Fruit fly (Drosophila melanogaster) whole organism, prepupa: ENCODE data around the gene Snx1.
A peak's percentile ranks its signal among the peaks of the same experiment; 100 is the strongest.

Experiments used
- Blimp-1 ChIP-seq: fragments of 200-800 bp; sonication (Bioruptor generic); optimal IDR thresholded peaks from 3 replicates; lab custom pipeline; 2017; ENCODE audit warnings: missing biosample characterization, missing genetic modification characterization, mild to moderate bottlenecking, moderate library complexity, missing genetic modification reagents
- CG10631 ChIP-seq: fragments of 200-800 bp; sonication (Bioruptor generic); optimal IDR thresholded peaks from 2 replicates; lab custom pipeline; 2016; ENCODE audit warnings: missing biosample characterization, missing genetic modification characterization
- CG10669 ChIP-seq: fragments of 200-800 bp; sonication (Bioruptor generic); optimal IDR thresholded peaks from 3 replicates; lab custom pipeline; 2018; ENCODE audit warnings: missing biosample characterization, mild to moderate bottlenecking, missing genetic modification characterization, moderate library complexity
- CG11294 ChIP-seq: fragments of 200-800 bp; sonication (Bioruptor generic); IDR thresholded peaks from 2 replicates; pipeline ENCODE4 v1.3.6; 2022; ENCODE audit warnings: missing biosample characterization, missing genetic modification characterization
- CG11762 ChIP-seq: fragments of 200-800 bp; sonication (Bioruptor generic); optimal IDR thresholded peaks from 3 replicates; lab custom pipeline; 2016; ENCODE audit warnings: missing biosample characterization, missing genetic modification characterization; ENCODE audit not compliant: insufficient read depth
- CG11902 ChIP-seq: fragments of 200-800 bp; sonication (Bioruptor generic); optimal IDR thresholded peaks from 3 replicates; lab custom pipeline; 2016; ENCODE audit warnings: missing biosample characterization, missing genetic modification characterization
- CG15336 ChIP-seq: fragments of 200-800 bp; sonication (Bioruptor generic); IDR thresholded peaks from 2 replicates; pipeline ENCODE4 v1.3.6; 2022; ENCODE audit warnings: missing biosample characterization, missing genetic modification characterization
- CG1621 ChIP-seq: fragments of 200-800 bp; sonication (Bioruptor generic); optimal IDR thresholded peaks from 3 replicates; lab custom pipeline; 2018; ENCODE audit warnings: missing biosample characterization, mild to moderate bottlenecking, missing genetic modification characterization
- CG3032 ChIP-seq: fragments of 200-800 bp; optimal IDR thresholded peaks from 2 replicates; lab custom pipeline; 2019; ENCODE audit warnings: missing biosample characterization, mild to moderate bottlenecking, missing genetic modification characterization, moderate library complexity
- CG31627 ChIP-seq: fragments of 200-800 bp; sonication (Bioruptor generic); optimal IDR thresholded peaks from 3 replicates; lab custom pipeline; 2016; ENCODE audit warnings: missing biosample characterization, missing genetic modification characterization
- CG32006 ChIP-seq: fragments of 200-800 bp; sonication (Bioruptor generic); optimal IDR thresholded peaks from 3 replicates; lab custom pipeline; 2017; ENCODE audit warnings: missing biosample characterization, mild to moderate bottlenecking, missing genetic modification characterization
- CG34406 ChIP-seq: fragments of 200-800 bp; sonication (Bioruptor generic); optimal IDR thresholded peaks from 3 replicates; lab custom pipeline; 2016; ENCODE audit warnings: missing biosample characterization, missing genetic modification characterization
- CG3919 ChIP-seq: fragments of 200-800 bp; sonication (Bioruptor generic); optimal IDR thresholded peaks from 3 replicates; lab custom pipeline; 2016; ENCODE audit warnings: missing biosample characterization, missing genetic modification characterization
- CG4318 ChIP-seq: fragments of 200-800 bp; sonication (Bioruptor generic); optimal IDR thresholded peaks from 3 replicates; lab custom pipeline; 2017; ENCODE audit warnings: missing biosample characterization, mild to moderate bottlenecking, missing genetic modification characterization
- CG6276 ChIP-seq: fragments of 200-800 bp; sonication (Bioruptor generic); optimal IDR thresholded peaks from 2 replicates; lab custom pipeline; 2017; ENCODE audit warnings: missing biosample characterization, mild to moderate bottlenecking, missing genetic modification characterization
- CG6808 ChIP-seq: fragments of 200-800 bp; sonication (Bioruptor generic); optimal IDR thresholded peaks from 3 replicates; lab custom pipeline; 2017; ENCODE audit warnings: missing biosample characterization, missing genetic modification characterization, mild to moderate bottlenecking, moderate library complexity, missing genetic modification reagents
- CG6854 ChIP-seq: fragments of 200-800 bp; sonication (Bioruptor generic); optimal IDR thresholded peaks from 2 replicates; lab custom pipeline; 2017; ENCODE audit warnings: missing biosample characterization, mild to moderate bottlenecking, missing genetic modification characterization
- CG7368 ChIP-seq: fragments of 200-800 bp; sonication (Bioruptor generic); optimal IDR thresholded peaks from 3 replicates; lab custom pipeline; 2016; ENCODE audit warnings: missing biosample characterization, missing genetic modification characterization
- CG8119 ChIP-seq: fragments of 200-800 bp; sonication (Bioruptor generic); IDR thresholded peaks from 3 replicates; pipeline ENCODE4 v1.3.6; 2022; ENCODE audit warnings: missing biosample characterization, missing genetic modification characterization
- CG8319 ChIP-seq: fragments of 200-800 bp; sonication (Bioruptor generic); optimal IDR thresholded peaks from 3 replicates; lab custom pipeline; 2016; ENCODE audit warnings: missing biosample characterization, missing genetic modification characterization
- CG8632 ChIP-seq: fragments of 200-800 bp; sonication (Bioruptor generic); optimal IDR thresholded peaks from 3 replicates; lab custom pipeline; 2016; ENCODE audit warnings: missing biosample characterization, missing genetic modification characterization
- CG9139 ChIP-seq: fragments of 200-800 bp; sonication (Bioruptor generic); optimal IDR thresholded peaks from 3 replicates; lab custom pipeline; 2017; ENCODE audit warnings: missing biosample characterization, mild to moderate bottlenecking, missing genetic modification characterization
- Eip93F ChIP-seq: fragments of 200-800 bp; sonication (Bioruptor generic); optimal IDR thresholded peaks from 2 replicates; lab custom pipeline; 2016; ENCODE audit warnings: missing biosample characterization, mild to moderate bottlenecking, missing genetic modification characterization
- Ets21C ChIP-seq: fragments of 200-800 bp; sonication (Bioruptor generic); optimal IDR thresholded peaks from 3 replicates; lab custom pipeline; 2016; ENCODE audit warnings: missing biosample characterization, missing genetic modification characterization
- Gug ChIP-seq: fragments of 200-800 bp; sonication (Bioruptor generic); IDR thresholded peaks from 2 replicates; pipeline ENCODE4 v1.3.6; 2022; ENCODE audit warnings: missing biosample characterization, missing genetic modification characterization
- Hr38 ChIP-seq: sonication (Bioruptor generic); optimal IDR thresholded peaks from 2 replicates; lab custom pipeline; 2016; ENCODE audit warnings: missing biosample characterization, missing genetic modification characterization
- Hr39 ChIP-seq: fragments of 200-800 bp; sonication (Bioruptor generic); optimal IDR thresholded peaks from 2 replicates; lab custom pipeline; 2016; ENCODE audit warnings: missing biosample characterization, missing genetic modification characterization
- Hr4 ChIP-seq: fragments of 200-800 bp; sonication (Bioruptor generic); optimal IDR thresholded peaks from 3 replicates; lab custom pipeline; 2016; ENCODE audit warnings: missing biosample characterization, missing genetic modification characterization
- Met ChIP-seq: fragments of 200-800 bp; sonication (Bioruptor generic); optimal IDR thresholded peaks from 3 replicates; lab custom pipeline; 2016; ENCODE audit warnings: missing biosample characterization, missing genetic modification characterization
- Smox ChIP-seq: fragments of 200-800 bp; sonication (Bioruptor generic); optimal IDR thresholded peaks from 3 replicates; lab custom pipeline; 2016; ENCODE audit warnings: missing biosample characterization, missing genetic modification characterization
- Sox102F ChIP-seq: fragments of 200-800 bp; sonication (Bioruptor generic); optimal IDR thresholded peaks from 2 replicates; lab custom pipeline; 2016; ENCODE audit warnings: missing biosample characterization, mild to moderate bottlenecking, missing genetic modification characterization
- Sox14 ChIP-seq: fragments of 200-800 bp; sonication (Bioruptor generic); optimal IDR thresholded peaks from 3 replicates; lab custom pipeline; 2016; ENCODE audit warnings: missing biosample characterization, missing genetic modification characterization
- Sox15 ChIP-seq: fragments of 200-800 bp; sonication (Bioruptor generic); optimal IDR thresholded peaks from 3 replicates; lab custom pipeline; 2016; ENCODE audit warnings: missing biosample characterization, missing genetic modification characterization
- achi ChIP-seq: fragments of 200-800 bp; sonication (Bioruptor generic); optimal IDR thresholded peaks from 3 replicates; lab custom pipeline; 2016; ENCODE audit warnings: missing biosample characterization, missing genetic modification characterization
- acj6 ChIP-seq: fragments of 200-800 bp; sonication (Bioruptor generic); optimal IDR thresholded peaks from 3 replicates; lab custom pipeline; 2016; ENCODE audit warnings: missing biosample characterization, missing genetic modification characterization
- dac ChIP-seq: fragments of 200-800 bp; sonication (Bioruptor generic); optimal IDR thresholded peaks from 2 replicates; lab custom pipeline; 2017; ENCODE audit warnings: missing biosample characterization, mild to moderate bottlenecking, missing genetic modification characterization
- eg ChIP-seq: fragments of 200-800 bp; sonication (Bioruptor generic); IDR thresholded peaks from 3 replicates; pipeline ENCODE4 v1.3.6; 2022; ENCODE audit warnings: missing biosample characterization, missing genetic modification characterization
- esn ChIP-seq: fragments of 200-800 bp; sonication (Bioruptor generic); optimal IDR thresholded peaks from 2 replicates; lab custom pipeline; 2016; ENCODE audit warnings: missing biosample characterization, mild to moderate bottlenecking, missing genetic modification characterization, moderate library complexity
- fd59A ChIP-seq: fragments of 200-800 bp; sonication (Bioruptor generic); optimal IDR thresholded peaks from 2 replicates; lab custom pipeline; 2017; ENCODE audit warnings: missing biosample characterization, mild to moderate bottlenecking, missing genetic modification characterization, missing genetic modification reagents
- fkh ChIP-seq: fragments of 200-800 bp; sonication (Bioruptor generic); optimal IDR thresholded peaks from 3 replicates; lab custom pipeline; 2017; ENCODE audit warnings: missing biosample characterization, mild to moderate bottlenecking, missing genetic modification characterization, moderate library complexity
- lz ChIP-seq: fragments of 200-800 bp; sonication (Bioruptor generic); optimal IDR thresholded peaks from 3 replicates; lab custom pipeline; 2016; ENCODE audit warnings: missing biosample characterization, missing genetic modification characterization
- net ChIP-seq: fragments of 200-800 bp; sonication (Bioruptor generic); optimal IDR thresholded peaks from 3 replicates; lab custom pipeline; 2016; ENCODE audit warnings: missing biosample characterization, missing genetic modification characterization
- pdm3 ChIP-seq: fragments of 200-800 bp; sonication (Bioruptor generic); optimal IDR thresholded peaks from 3 replicates; lab custom pipeline; 2016; ENCODE audit warnings: missing biosample characterization, missing genetic modification characterization
- ss ChIP-seq, 2 experiments: fragments of 200-800 bp; sonication (Bioruptor generic); optimal IDR thresholded peaks; 2 replicates in 1 of 2; 3 replicates in 1 of 2; lab custom pipeline; 2017 to 2018; ENCODE audit warnings: mild to moderate bottlenecking in 2 of 2, missing biosample characterization in 2 of 2, missing genetic modification characterization in 2 of 2, moderate library complexity in 1 of 2
- vri ChIP-seq: fragments of 200-800 bp; sonication (Bioruptor generic); optimal IDR thresholded peaks from 3 replicates; lab custom pipeline; 2016; ENCODE audit warnings: missing biosample characterization, mild to moderate bottlenecking, missing genetic modification characterization

Snx1 gene

dm6 chr2L:3477057-3477755 is 27.7 kb downstream of the Snx1 start (continued):
- TF ChIP-seq CG15336 (no peak), CG9139 (no peak), CG10669 (no peak), achi (GFP tag; lab: Kevin White, UChicago) (peak; percentile 1), CG31627 (GFP tag; lab: Kevin White, UChicago) (no peak), Hr38 (no peak), CG10631 (GFP tag; lab: Kevin White, UChicago) (peak; percentile 3), Hr4 (GFP tag; lab: Kevin White, UChicago) (peak; percentile 61), CG6808 (GFP tag; lab: Kevin White, UChicago) (no peak), Sox14 (peak; percentile 25), net (peak; percentile 54), Ets21C (no peak), CG8319 (no peak), CG11902 (GFP tag; lab: Kevin White, UChicago) (no peak), CG11294 (no peak), dac (GFP tag; lab: Kevin White, UChicago) (no peak), Hr39 (no peak), Gug (GFP tag; lab: Robert Waterston, UW) (no peak), Blimp-1 (GFP tag; lab: Kevin White, UChicago) (no peak)

- TF ChIP-seq CG34406 (no peak), CG7368 (GFP tag; lab: Kevin White, UChicago) (peak; percentile 34), net (peak; percentile 45), Sox102F (peak; percentile 49), CG1621 (tag; lab: Kevin White, UChicago) (peak; percentile 7), CG10669 (no peak), fd59A (GFP tag; lab: Kevin White, UChicago) (no peak), Sox14 (peak; percentile 11), CG4318 (no peak), Sox15 (GFP tag; lab: Kevin White, UChicago) (no peak), Eip93F (GFP tag; lab: Kevin White, UChicago) (no peak), Smox (GFP tag; lab: Kevin White, UChicago) (no peak), CG6808 (GFP tag; lab: Kevin White, UChicago) (peak; percentile 44), Ets21C (no peak), CG3919 (GFP tag; lab: Kevin White, UChicago) (peak; percentile 49), Blimp-1 (GFP tag; lab: Kevin White, UChicago) (no peak), achi (GFP tag; lab: Kevin White, UChicago) (no peak), CG8319 (peak; percentile 24), acj6 (GFP tag; lab: Kevin White, UChicago) (no peak), Gug (GFP tag; lab: Robert Waterston, UW) (no peak), CG3032 (tag; lab: Kevin White, UChicago) (no peak), lz (GFP tag; lab: Kevin White, UChicago) (no peak), CG6276 (peak; percentile 1), Met (GFP tag; lab: Kevin White, UChicago) (peak; percentile 17), ss (GFP tag; optimal IDR thresholded peaks at IDR 0.05; lab: Kevin White, UChicago) (peak; percentile 47 to 56), CG31627 (GFP tag; lab: Kevin White, UChicago) (no peak), CG11902 (GFP tag; lab: Kevin White, UChicago) (no peak), CG11762 (GFP tag; lab: Kevin White, UChicago) (peak; percentile 40), CG9139 (peak; percentile 79), CG11294 (peak; percentile 10; the same call in 1 of the 2 replicates), eg (GFP tag; lab: Robert Waterston, UW) (peak; percentile 71; the same call in 2 of the 3 replicates), fkh (GFP tag; lab: Kevin White, UChicago) (peak; percentile 98), CG8119 (GFP tag; lab: Robert Waterston, UW) (peak; percentile 47; the same call in 2 of the 3 replicates), pdm3 (GFP tag; lab: Kevin White, UChicago) (no peak), CG32006 (GFP tag; lab: Kevin White, UChicago) (no peak), Hr39 (no peak), esn (GFP tag; lab: Kevin White, UChicago) (peak; percentile 46), vri (peak; percentile 79), CG8632 (GFP tag; lab: Kevin White, UChicago) (no peak), CG6854 (GFP tag; lab: Kevin White, UChicago) (peak; percentile 30)
Measured at dm6 chr2L:3478034-3478880, 28.8 kb downstream of the Snx1 start, which contains the start of gene Thor. TSS of gene Thor (plus strand) at chr2L:3478434.
